Worm (Caenorhabditis elegans) whole organism, late embryonic: ENCODE measurements around the gene W02H5.19.

ENCODE experiments used
- C08G9.2 ChIP-seq: sonication (generic microtip); optimal IDR thresholded peaks from 2 replicates; lab custom pipeline; 2016; ENCODE audit warnings: mild to moderate bottlenecking, missing genetic modification characterization, moderate library complexity, missing compliant biosample characterization
- C38D4.7 ChIP-seq: fragments of 200-800 bp; sonication (Bioruptor generic); optimal IDR thresholded peaks from 2 replicates; lab custom pipeline; 2018; ENCODE audit warnings: mild to moderate bottlenecking, missing genetic modification characterization, moderate library complexity, missing compliant biosample characterization
- K02D7.2 ChIP-seq: sonication (generic microtip); optimal IDR thresholded peaks from 2 replicates; lab custom pipeline; 2017; ENCODE audit warnings: mild to moderate bottlenecking, missing genetic modification characterization, missing compliant biosample characterization
- K09A11.1 ChIP-seq: sonication (generic microtip); optimal IDR thresholded peaks from 2 replicates; lab custom pipeline; 2017; ENCODE audit warnings: antibody characterized with exemption, mild to moderate bottlenecking, missing genetic modification characterization, missing compliant biosample characterization; ENCODE audit not compliant: insufficient read depth
- Y22D7AL.16 ChIP-seq: sonication (generic microtip); optimal IDR thresholded peaks from 2 replicates; lab custom pipeline; 2016; ENCODE audit warnings: missing genetic modification characterization, missing compliant biosample characterization
- ceh-18 ChIP-seq: sonication (generic microtip); optimal IDR thresholded peaks from 2 replicates; lab custom pipeline; 2016; ENCODE audit warnings: missing genetic modification characterization, missing compliant biosample characterization
- ceh-19 ChIP-seq: fragments of 200-800 bp; sonication (Bioruptor generic); optimal IDR thresholded peaks from 2 replicates; lab custom pipeline; 2018; ENCODE audit warnings: mild to moderate bottlenecking, missing genetic modification characterization, missing compliant biosample characterization
- ceh-2 ChIP-seq: sonication (generic microtip); optimal IDR thresholded peaks from 2 replicates; lab custom pipeline; 2016; ENCODE audit warnings: missing genotype, missing genetic modification characterization, missing compliant biosample characterization
- ceh-22 ChIP-seq: sonication (generic microtip); optimal IDR thresholded peaks from 2 replicates; lab custom pipeline; 2017; ENCODE audit warnings: missing biosample characterization, missing genetic modification characterization
- ceh-24 ChIP-seq: sonication (generic microtip); optimal IDR thresholded peaks from 2 replicates; lab custom pipeline; 2016; ENCODE audit warnings: mild to moderate bottlenecking, missing genetic modification characterization, missing compliant biosample characterization
- ceh-30 ChIP-seq: fragments of 150-350 bp; optimal IDR thresholded peaks from 2 replicates; lab custom pipeline; 2014; ENCODE audit warnings: missing biosample characterization, missing genetic modification characterization
- ceh-31 ChIP-seq: sonication (generic microtip); optimal IDR thresholded peaks from 2 replicates; lab custom pipeline; 2016; ENCODE audit warnings: missing genetic modification characterization, missing compliant biosample characterization
- ceh-34 ChIP-seq: sonication (generic microtip); optimal IDR thresholded peaks from 2 replicates; lab custom pipeline; 2016; ENCODE audit warnings: mild to moderate bottlenecking, missing genetic modification characterization, missing compliant biosample characterization
- ceh-45 ChIP-seq: fragments of 200-800 bp; sonication (Bioruptor generic); IDR thresholded peaks from 2 replicates; pipeline ENCODE4 v1.3.6; 2022; ENCODE audit warnings: missing genetic modification reagents, missing genetic modification characterization, missing compliant biosample characterization
- ceh-6 ChIP-seq: fragments of 200-800 bp; sonication (Bioruptor generic); optimal IDR thresholded peaks from 2 replicates; lab custom pipeline; 2018; ENCODE audit warnings: mild to moderate bottlenecking, missing genetic modification characterization, missing compliant biosample characterization
- ceh-9 ChIP-seq: sonication (generic microtip); optimal IDR thresholded peaks from 2 replicates; lab custom pipeline; 2016; ENCODE audit warnings: mild to moderate bottlenecking, missing genetic modification characterization, inconsistent platforms, missing compliant biosample characterization
- che-1 ChIP-seq: sonication (generic microtip); optimal IDR thresholded peaks from 2 replicates; lab custom pipeline; 2016; ENCODE audit warnings: mild to moderate bottlenecking, missing genetic modification characterization, missing compliant biosample characterization
- dmd-4 ChIP-seq: sonication (generic microtip); optimal IDR thresholded peaks from 2 replicates; lab custom pipeline; 2016; ENCODE audit warnings: borderline replicate concordance, missing genetic modification characterization, missing compliant biosample characterization
- elt-2 ChIP-seq: sonication (generic microtip); optimal IDR thresholded peaks from 2 replicates; lab custom pipeline; 2016; ENCODE audit warnings: missing genetic modification reagents, missing genetic modification characterization, missing compliant biosample characterization
- ets-4 ChIP-seq: sonication (generic microtip); optimal IDR thresholded peaks from 2 replicates; lab custom pipeline; 2016; ENCODE audit warnings: missing genetic modification characterization, missing compliant biosample characterization
- fax-1 ChIP-seq: sonication (generic microtip); optimal IDR thresholded peaks from 2 replicates; lab custom pipeline; 2016; ENCODE audit warnings: missing genotype, missing genetic modification characterization, missing compliant biosample characterization
- fkh-10 ChIP-seq: fragments of 150-350 bp; optimal IDR thresholded peaks from 2 replicates; lab custom pipeline; 2014; ENCODE audit warnings: missing biosample characterization, missing genetic modification reagents, missing genetic modification characterization
- hlh-13 ChIP-seq: fragments of 200-800 bp; sonication (Bioruptor generic); optimal IDR thresholded peaks from 2 replicates; lab custom pipeline; 2018; ENCODE audit warnings: mild to moderate bottlenecking, missing genetic modification characterization, missing compliant biosample characterization
- hlh-15 ChIP-seq: sonication (generic microtip); optimal IDR thresholded peaks from 2 replicates; lab custom pipeline; 2016; ENCODE audit warnings: missing genetic modification characterization, missing compliant biosample characterization
- hlh-30 ChIP-seq: sonication (generic microtip); optimal IDR thresholded peaks from 2 replicates; lab custom pipeline; 2017; ENCODE audit warnings: antibody characterized with exemption, missing genetic modification characterization, missing compliant biosample characterization; ENCODE audit not compliant: insufficient read depth
- hlh-6 ChIP-seq: sonication (generic microtip); optimal IDR thresholded peaks from 2 replicates; lab custom pipeline; 2016; ENCODE audit warnings: missing genotype, missing genetic modification characterization, missing compliant biosample characterization
- hlh-8 ChIP-seq: sonication (generic microtip); optimal IDR thresholded peaks from 2 replicates; lab custom pipeline; 2016; ENCODE audit warnings: missing genotype, missing genetic modification characterization, missing compliant biosample characterization
- lim-6 ChIP-seq: sonication (generic microtip); optimal IDR thresholded peaks from 2 replicates; lab custom pipeline; 2016; ENCODE audit warnings: missing genetic modification characterization, missing compliant biosample characterization
- mec-3 ChIP-seq: sonication (generic microtip); optimal IDR thresholded peaks from 2 replicates; lab custom pipeline; 2016; ENCODE audit warnings: borderline replicate concordance, missing genetic modification characterization, missing compliant biosample characterization
- nfya-1 ChIP-seq: sonication (generic microtip); optimal IDR thresholded peaks from 2 replicates; lab custom pipeline; 2017; ENCODE audit warnings: missing genetic modification characterization, mild to moderate bottlenecking, missing compliant biosample characterization, antibody characterized with exemption, moderate library complexity
- npax-4 ChIP-seq: sonication (generic microtip); optimal IDR thresholded peaks from 2 replicates; lab custom pipeline; 2016; ENCODE audit warnings: missing genetic modification characterization, missing compliant biosample characterization
- odd-2 ChIP-seq: sonication (generic microtip); optimal IDR thresholded peaks from 2 replicates; lab custom pipeline; 2017; ENCODE audit warnings: antibody characterized with exemption, mild to moderate bottlenecking, missing genetic modification characterization, missing compliant biosample characterization
- pax-1 ChIP-seq: fragments of 150-350 bp; optimal IDR thresholded peaks from 2 replicates; lab custom pipeline; 2014; ENCODE audit warnings: missing biosample characterization, missing genetic modification characterization
- pha-2 ChIP-seq: sonication (generic microtip); optimal IDR thresholded peaks from 2 replicates; lab custom pipeline; 2017; ENCODE audit warnings: mild to moderate bottlenecking, missing genetic modification characterization, missing compliant biosample characterization
- pqm-1 ChIP-seq: sonication (generic microtip); optimal IDR thresholded peaks from 2 replicates; lab custom pipeline; 2016; ENCODE audit warnings: missing genetic modification characterization, missing compliant biosample characterization
- pros-1 ChIP-seq: fragments of 150-350 bp; optimal IDR thresholded peaks from 2 replicates; lab custom pipeline; 2014; ENCODE audit warnings: missing biosample characterization, missing genetic modification reagents, missing genetic modification characterization
- ref-2 ChIP-seq: sonication (generic microtip); optimal IDR thresholded peaks from 2 replicates; lab custom pipeline; 2016; ENCODE audit warnings: missing genetic modification characterization, missing compliant biosample characterization
- rnt-1 ChIP-seq: sonication (generic microtip); optimal IDR thresholded peaks from 2 replicates; lab custom pipeline; 2016; ENCODE audit warnings: missing genetic modification characterization, missing compliant biosample characterization
- sdc-2 ChIP-seq: sonication (generic microtip); optimal IDR thresholded peaks from 2 replicates; lab custom pipeline; 2016; ENCODE audit warnings: missing genotype, missing genetic modification characterization, missing compliant biosample characterization
- sox-2 ChIP-seq: fragments of 200-800 bp; sonication (Bioruptor generic); IDR thresholded peaks from 2 replicates; pipeline ENCODE4 v1.3.6; 2022; ENCODE audit warnings: missing genetic modification reagents, missing genetic modification characterization, missing compliant biosample characterization
- tbx-2 ChIP-seq: sonication (generic microtip); optimal IDR thresholded peaks from 2 replicates; lab custom pipeline; 2016; ENCODE audit warnings: missing genetic modification characterization, missing compliant biosample characterization
- tbx-7 ChIP-seq: sonication (generic microtip); optimal IDR thresholded peaks from 2 replicates; lab custom pipeline; 2016; ENCODE audit warnings: missing genotype, missing genetic modification characterization, missing compliant biosample characterization
- ttx-3 ChIP-seq: sonication (generic microtip); optimal IDR thresholded peaks from 2 replicates; lab custom pipeline; 2016; ENCODE audit warnings: missing genetic modification reagents, missing genetic modification characterization, missing compliant biosample characterization
- unc-42 ChIP-seq: sonication (generic microtip); optimal IDR thresholded peaks from 2 replicates; lab custom pipeline; 2016; ENCODE audit warnings: missing genotype, missing genetic modification characterization, missing compliant biosample characterization
- zip-5 ChIP-seq: sonication (generic microtip); optimal IDR thresholded peaks from 2 replicates; lab custom pipeline; 2016; ENCODE audit warnings: missing genetic modification characterization, missing compliant biosample characterization
- ztf-16 ChIP-seq: sonication (generic microtip); optimal IDR thresholded peaks from 2 replicates; lab custom pipeline; 2017; ENCODE audit warnings: missing genetic modification characterization, missing compliant biosample characterization

The W02H5.19 gene

DNA sequence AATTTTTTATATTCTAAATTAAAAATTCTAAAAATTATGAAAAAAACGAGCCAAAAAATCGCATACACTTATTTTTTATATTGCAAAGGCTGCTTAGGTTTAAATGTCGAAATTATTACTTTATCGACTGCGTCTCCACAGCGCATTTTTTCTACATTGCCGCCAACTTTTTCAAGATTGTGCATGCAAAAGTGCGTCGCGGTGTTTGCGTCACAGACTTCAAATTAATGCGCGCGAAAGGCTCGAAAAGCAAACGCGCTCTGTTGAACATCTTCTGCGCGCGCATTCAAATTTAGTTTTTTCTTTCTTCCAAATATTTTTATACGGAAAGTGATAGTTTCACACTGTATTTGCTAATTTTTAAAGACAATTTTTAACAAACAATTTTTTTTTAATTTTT is 38.1 kb upstream of the W02H5.19 start (continued):
- TF ChIP-seq pha-2 (tag; lab: Kevin White, UChicago) (no peak), ceh-9 (tag; lab: Kevin White, UChicago) (no peak), ceh-18 (tag; lab: Kevin White, UChicago) (peak; percentile 62), dmd-4 (tag; lab: Kevin White, UChicago) (no peak), hlh-30 (no peak), odd-2 (no peak), sox-2 (GFP tag; lab: Robert Waterston, UW) (no peak), Y22D7AL.16 (tag; lab: Kevin White, UChicago) (no peak), ceh-24 (no peak), ets-4 (tag; lab: Kevin White, UChicago) (peak; percentile 46), ceh-22 (tag; lab: Kevin White, UChicago) (no peak), ceh-45 (no peak), fkh-10 (no peak), hlh-13 (GFP tag; lab: Kevin White, UChicago) (no peak), ceh-30 (tag; lab: Kevin White, UChicago) (no peak), C08G9.2 (tag; lab: Kevin White, UChicago) (no peak), npax-4 (tag; lab: Kevin White, UChicago) (no peak), nfya-1 (tag; lab: Kevin White, UChicago) (peak; percentile 50), C38D4.7 (no peak), K09A11.1 (tag; lab: Kevin White, UChicago) (no peak), K02D7.2 (tag; lab: Kevin White, UChicago) (no peak), ztf-16 (tag; lab: Kevin White, UChicago) (no peak), ttx-3 (tag; lab: Kevin White, UChicago) (no peak), lim-6 (tag; lab: Kevin White, UChicago) (no peak), pros-1 (no peak), pqm-1 (tag; lab: Kevin White, UChicago) (no peak)

DNA sequence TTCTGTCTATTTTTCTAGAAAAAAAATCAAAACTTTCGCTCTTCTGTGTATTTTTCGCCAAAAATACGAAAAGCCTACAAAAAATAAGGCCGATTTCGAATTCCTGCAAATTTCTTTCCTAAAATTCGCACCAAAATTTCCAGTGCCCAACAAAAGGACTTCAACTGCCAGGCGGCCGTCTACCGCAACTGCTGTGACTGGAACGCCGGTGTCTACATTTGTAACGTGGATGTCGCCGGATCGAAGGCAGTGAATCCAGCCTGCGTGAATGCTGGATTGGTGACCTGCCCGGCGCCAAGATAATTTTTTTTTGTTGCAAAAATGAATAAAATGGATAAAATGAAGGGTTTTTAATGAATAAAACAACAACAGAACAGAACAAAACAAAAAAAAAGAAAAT is 36.9 kb upstream of the W02H5.19 start:
- no peak for TF ChIP-seq elt-2 (tag; lab: Kevin White, UChicago)
- no peak for TF ChIP-seq mec-3 (tag; lab: Kevin White, UChicago)
- TF ChIP-seq sox-2 (GFP tag; lab: Robert Waterston, UW), result no peak
- no peak for TF ChIP-seq pax-1
- TF ChIP-seq ceh-6 (GFP tag; lab: Kevin White, UChicago), result no peak
- TF ChIP-seq ref-2 (tag; lab: Kevin White, UChicago), result no peak
- no peak for TF ChIP-seq pha-2 (tag; lab: Kevin White, UChicago)
- TF ChIP-seq ttx-3 (tag; lab: Kevin White, UChicago), result no peak
- TF ChIP-seq npax-4 (tag; lab: Kevin White, UChicago), result no peak
- TF ChIP-seq fax-1 (tag; lab: Kevin White, UChicago), result no peak
- no peak for TF ChIP-seq sdc-2
- TF ChIP-seq che-1 (tag; lab: Kevin White, UChicago), result no peak
- no peak for TF ChIP-seq nfya-1 (tag; lab: Kevin White, UChicago)

DNA sequence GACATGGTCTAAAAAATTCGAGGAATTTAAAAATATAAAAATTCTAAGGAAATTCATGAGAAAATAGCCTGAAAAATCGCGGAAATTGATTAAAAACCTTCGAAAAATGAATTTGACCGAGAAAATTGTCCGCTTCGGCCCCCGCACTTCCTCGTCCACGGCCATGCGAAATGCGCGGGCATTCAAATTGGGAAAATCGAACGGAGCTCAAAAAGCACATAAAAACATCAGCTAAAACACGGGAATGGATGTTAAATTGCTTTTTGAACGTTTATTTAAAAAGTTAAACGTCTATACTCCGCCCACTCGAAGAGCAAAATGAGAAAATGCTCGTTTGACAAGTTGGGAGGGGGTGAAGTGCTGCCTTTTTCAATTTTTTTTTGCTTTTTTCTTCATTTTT is 35.6 kb upstream of the W02H5.19 start, which contains the start of gene F53E10.6:
F53E10.6 (minus strand) TSS at position 8 of the 400 bp plus-strand sequence.
- TF ChIP-seq ceh-31 (peak; percentile 88), ceh-2 (tag; lab: Kevin White, UChicago) (peak; percentile 75), npax-4 (tag; lab: Kevin White, UChicago) (peak; percentile 2), tbx-7 (tag; lab: Kevin White, UChicago) (peak; percentile 58), hlh-6 (no peak), ceh-34 (tag; lab: Kevin White, UChicago) (peak; percentile 28), sdc-2 (no peak), tbx-2 (peak; percentile 63), hlh-15 (tag; lab: Kevin White, UChicago) (no peak), rnt-1 (tag; lab: Kevin White, UChicago) (peak; percentile 4), fax-1 (tag; lab: Kevin White, UChicago) (peak; percentile 22), ref-2 (tag; lab: Kevin White, UChicago) (peak; percentile 19), ceh-19 (GFP tag; lab: Kevin White, UChicago) (no peak), unc-42 (peak; percentile 24), mec-3 (tag; lab: Kevin White, UChicago) (peak; percentile 39), ets-4 (tag; lab: Kevin White, UChicago) (peak; percentile 76), C08G9.2 (tag; lab: Kevin White, UChicago) (peak; percentile 91), hlh-8 (tag; lab: Kevin White, UChicago) (peak; percentile 41), elt-2 (tag; lab: Kevin White, UChicago) (peak; percentile 39), zip-5 (tag; lab: Kevin White, UChicago) (peak; percentile 63)
- TF ChIP-seq, all 69 proteins: peak for 16
